Worm (Caenorhabditis elegans): ENCODE measurements around the gene atp-4.

- TF ChIP-seq flt-1 (GFP tag; IDR thresholded peaks at IDR 0.05) (no peak), ref-1 (GFP tag; conservative IDR thresholded peaks at IDR 0.05) (no peak), ztf-29 (GFP tag; IDR thresholded peaks at IDR 0.05) (no peak), klf-2 (GFP tag; conservative IDR thresholded peaks at IDR 0.05) (no peak), med-1 (GFP tag; optimal IDR thresholded peaks at IDR 0.05; ENCODE audit: insufficient read depth) (no peak)
Measured at ce11 chrV:6471208-6471607, 44.3 kb upstream of the atp-4 start.

Measured in whole organism, midembryonic.